Worm (Caenorhabditis elegans) whole organism, L4/young adult: ENCODE results near the gene F42A6.5.

Source experiments
- dao-5 ChIP-seq: sonication (generic microtip); optimal IDR thresholded peaks from 2 replicates; lab custom pipeline; 2016; ENCODE audit warnings: missing genotype, missing genetic modification characterization, moderate library complexity, missing compliant biosample characterization
- him-1 ChIP-seq: sonication (generic microtip); optimal IDR thresholded peaks from 2 replicates; lab custom pipeline; 2016; ENCODE audit warnings: missing genotype, missing genetic modification reagents, missing genetic modification characterization, missing compliant biosample characterization

DNA sequence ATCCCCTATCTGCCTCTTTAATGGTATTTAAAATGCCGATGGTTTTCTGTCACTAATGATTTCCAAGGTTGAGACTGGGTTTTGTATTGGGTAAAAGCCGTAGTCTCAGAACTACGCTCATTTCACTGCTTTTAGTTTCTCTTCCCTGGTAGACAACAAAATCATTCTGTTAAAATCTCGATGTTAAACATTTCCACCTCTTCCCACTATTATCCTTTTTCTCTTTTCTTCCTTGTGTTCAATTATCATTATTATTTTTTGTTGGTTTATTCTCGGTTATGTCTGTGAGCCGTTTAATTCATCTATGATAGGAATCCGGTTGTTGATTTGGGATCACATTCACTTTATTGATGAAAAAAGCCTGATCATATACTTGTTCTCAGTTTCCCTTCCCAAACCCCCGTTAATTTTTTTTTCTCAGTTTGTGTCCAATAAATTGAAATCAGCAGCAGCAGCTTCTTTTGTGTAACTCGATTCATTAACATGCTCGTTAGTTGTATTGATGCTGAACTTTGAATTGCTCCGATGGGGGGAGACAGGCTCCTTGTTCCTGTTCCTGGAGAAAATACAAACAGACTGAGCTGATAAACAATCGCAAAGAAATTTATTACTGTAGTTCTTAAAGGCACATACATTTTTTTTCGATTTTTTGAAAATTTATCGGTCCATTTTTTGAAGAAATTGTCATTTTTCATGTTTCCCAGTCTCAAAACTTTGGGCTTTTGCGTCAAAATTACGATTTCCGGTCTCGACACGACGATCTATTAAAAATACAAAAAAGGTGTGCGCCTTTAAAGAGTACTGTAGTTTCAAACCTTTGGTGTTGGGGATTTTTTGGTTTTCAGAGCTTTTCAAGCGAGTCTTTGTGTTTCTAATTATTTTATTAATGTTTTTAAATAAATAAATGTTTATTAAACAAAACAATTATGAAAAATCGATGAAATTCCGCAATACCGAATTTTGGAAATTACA lies 34.8 kb downstream of the F42A6.5 start:
- TF ChIP-seq him-1 (tag; lab: Kevin White, UChicago) (no peak), dao-5 (no peak)
